Fruit fly (Drosophila melanogaster) whole organism, embryonic: ENCODE data around the gene Cpr67Fb.

Experiments used
- Awh ChIP-seq: fragments of 200-800 bp; sonication (Bioruptor generic); IDR thresholded peaks from 2 replicates; pipeline ENCODE4, ENCODE4 v1.3.6; 2022; ENCODE audit warnings: missing biosample characterization, missing genetic modification characterization
- BEAF-32 ChIP-seq: fragments of 200-800 bp; sonication (Bioruptor generic); optimal IDR thresholded peaks from 3 replicates; lab custom pipeline; 2017; ENCODE audit warnings: missing biosample characterization, missing genetic modification characterization, mild to moderate bottlenecking, moderate library complexity, missing genetic modification reagents
- CG10267 ChIP-seq: fragments of 200-800 bp; sonication (Bioruptor generic); optimal IDR thresholded peaks from 2 replicates; lab custom pipeline; 2018; ENCODE audit warnings: missing biosample characterization, mild to moderate bottlenecking, missing genetic modification characterization, moderate library complexity
- CG13424 ChIP-seq: fragments of 200-800 bp; sonication (Bioruptor generic); optimal IDR thresholded peaks from 2 replicates; lab custom pipeline; 2019; ENCODE audit warnings: missing biosample characterization, mild to moderate bottlenecking, missing genetic modification characterization, moderate library complexity
- CG14667 ChIP-seq: fragments of 200-800 bp; sonication (Bioruptor generic); IDR thresholded peaks from 2 replicates; pipeline ENCODE4 v1.3.6; 2022; ENCODE audit warnings: missing biosample characterization, missing genetic modification characterization
- CG1529 ChIP-seq: fragments of 200-800 bp; sonication (Bioruptor generic); optimal IDR thresholded peaks from 3 replicates; lab custom pipeline; 2018; ENCODE audit warnings: missing biosample characterization, missing genetic modification characterization
- CG17829 ChIP-seq: fragments of 200-800 bp; optimal IDR thresholded peaks from 2 replicates; lab custom pipeline; 2019; ENCODE audit warnings: missing biosample characterization, mild to moderate bottlenecking, missing genetic modification characterization, moderate library complexity
- CG1832 ChIP-seq: fragments of 200-800 bp; sonication (Bioruptor generic); optimal IDR thresholded peaks from 2 replicates; lab custom pipeline; 2017; ENCODE audit warnings: missing biosample characterization, mild to moderate bottlenecking, missing genetic modification characterization, inconsistent platforms
- CG30403 ChIP-seq: fragments of 200-800 bp; sonication (Bioruptor generic); optimal IDR thresholded peaks from 3 replicates; lab custom pipeline; 2016; ENCODE audit warnings: missing biosample characterization, missing genetic modification characterization
- CG4617 ChIP-seq: fragments of 200-800 bp; sonication (Bioruptor generic); optimal IDR thresholded peaks from 3 replicates; lab custom pipeline; 2016; ENCODE audit warnings: missing biosample characterization, missing genetic modification characterization, borderline replicate concordance
- CG7556 ChIP-seq: fragments of 200-800 bp; sonication (Bioruptor generic); optimal IDR thresholded peaks from 2 replicates; lab custom pipeline; 2017; ENCODE audit warnings: missing biosample characterization, mild to moderate bottlenecking, missing genetic modification characterization
- CG8281 ChIP-seq: fragments of 200-800 bp; sonication (Bioruptor generic); optimal IDR thresholded peaks from 2 replicates; lab custom pipeline; 2018; ENCODE audit warnings: missing biosample characterization, mild to moderate bottlenecking, missing genetic modification characterization, moderate library complexity
- CG8290 ChIP-seq, 3 experiments: fragments of 200-800 bp; sonication (Bioruptor generic); optimal IDR thresholded peaks; 2 replicates each; lab custom pipeline; 2016 to 2019; ENCODE audit warnings: missing biosample characterization in 3 of 3, missing genetic modification characterization in 3 of 3, mild to moderate bottlenecking in 2 of 3, moderate library complexity in 1 of 3
- CG9727 ChIP-seq: fragments of 200-800 bp; sonication (Bioruptor generic); optimal IDR thresholded peaks from 3 replicates; lab custom pipeline; 2017; ENCODE audit warnings: missing biosample characterization, mild to moderate bottlenecking, missing genetic modification characterization
- Chrac-16 ChIP-seq: fragments of 200-800 bp; sonication (Bioruptor generic); optimal IDR thresholded peaks from 3 replicates; lab custom pipeline; 2016; ENCODE audit warnings: missing biosample characterization, missing genetic modification characterization
- CrebB ChIP-seq: fragments of 200-800 bp; sonication (Bioruptor generic); optimal IDR thresholded peaks from 3 replicates; lab custom pipeline; 2018; ENCODE audit warnings: missing biosample characterization, mild to moderate bottlenecking, missing genetic modification characterization
- Doc3 ChIP-seq: fragments of 200-800 bp; sonication (Bioruptor generic); IDR thresholded peaks from 3 replicates; pipeline ENCODE4 v1.3.6; 2022; ENCODE audit warnings: missing biosample characterization, missing genetic modification characterization; ENCODE audit not compliant: partially characterized antibody
- Eip74EF ChIP-seq, 2 experiments: fragments of 200-800 bp in 1 of 2; fragments of >200 bp in 1 of 2; sonication (Bioruptor generic) in 1 of 2; optimal IDR thresholded peaks; 2 replicates each; lab custom pipeline; 2017 to 2019; ENCODE audit warnings: missing biosample characterization in 2 of 2, missing genetic modification characterization in 2 of 2, mild to moderate bottlenecking in 1 of 2, moderate library complexity in 1 of 2
- Gsc ChIP-seq: fragments of 200-800 bp; sonication (Bioruptor generic); IDR thresholded peaks from 2 replicates; pipeline ENCODE4 v1.3.6; 2022; ENCODE audit warnings: missing biosample characterization, missing genetic modification characterization
- Opbp ChIP-seq: fragments of 200-800 bp; sonication (Bioruptor generic); IDR thresholded peaks from 3 replicates; pipeline ENCODE4 v1.3.6; 2022; ENCODE audit warnings: missing biosample characterization, missing genetic modification characterization; ENCODE audit not compliant: partially characterized antibody
- Optix ChIP-seq: fragments of 200-800 bp; sonication (Bioruptor generic); IDR thresholded peaks from 3 replicates; pipeline ENCODE4 v1.3.6; 2022; ENCODE audit warnings: missing biosample characterization, missing genetic modification characterization
- Sox102F ChIP-seq: fragments of 200-800 bp; sonication (Bioruptor generic); optimal IDR thresholded peaks from 2 replicates; lab custom pipeline; 2018; ENCODE audit warnings: missing biosample characterization, mild to moderate bottlenecking, missing genetic modification characterization, moderate library complexity
- Tbp ChIP-seq: fragments of >200 bp; optimal IDR thresholded peaks from 2 replicates; lab custom pipeline; 2018; ENCODE audit warnings: missing biosample characterization, missing genetic modification characterization
- ase ChIP-seq: fragments of 200-800 bp; sonication (Bioruptor generic); IDR thresholded peaks from 3 replicates; pipeline ENCODE4 v1.3.6; 2022; ENCODE audit warnings: missing biosample characterization, missing genetic modification characterization
- cas ChIP-seq: fragments of 200-800 bp; sonication (Bioruptor generic); IDR thresholded peaks from 2 replicates; pipeline ENCODE4 v1.3.6; 2022; ENCODE audit warnings: missing biosample characterization, missing genetic modification characterization
- cg ChIP-seq: fragments of 200-800 bp; sonication (Bioruptor generic); optimal IDR thresholded peaks from 3 replicates; lab custom pipeline; 2019; ENCODE audit warnings: missing biosample characterization, mild to moderate bottlenecking, missing genetic modification characterization, moderate library complexity
- eve ChIP-seq, 2 experiments: fragments of >200 bp; optimal IDR thresholded peaks; 2 replicates each; lab custom pipeline; 2017; ENCODE audit warnings: missing biosample characterization in 2 of 2, missing genetic modification characterization in 2 of 2
- ewg ChIP-seq: fragments of 200-800 bp; sonication (Bioruptor generic); optimal IDR thresholded peaks from 3 replicates; lab custom pipeline; 2017; ENCODE audit warnings: mild to moderate bottlenecking, missing biosample characterization, missing genetic modification reagents, missing genetic modification characterization
- fru ChIP-seq: fragments of >200 bp; optimal IDR thresholded peaks from 2 replicates; lab custom pipeline; 2017
- ftz-f1 ChIP-seq: fragments of 200-800 bp; sonication (Bioruptor generic); optimal IDR thresholded peaks from 2 replicates; lab custom pipeline; 2016; ENCODE audit warnings: missing biosample characterization, missing genetic modification characterization
- gsb-n ChIP-seq: fragments of 200-800 bp; sonication (Bioruptor generic); optimal IDR thresholded peaks from 3 replicates; lab custom pipeline; 2018; ENCODE audit warnings: missing biosample characterization, mild to moderate bottlenecking, missing genetic modification characterization
- hb ChIP-seq: fragments of 200-800 bp; sonication (Bioruptor generic); IDR thresholded peaks from 3 replicates; pipeline ENCODE4 v1.3.6; 2022; ENCODE audit warnings: missing biosample characterization, missing genetic modification characterization; ENCODE audit not compliant: partially characterized antibody
- hbn ChIP-seq: fragments of 200-800 bp; sonication (Bioruptor generic); IDR thresholded peaks from 2 replicates; pipeline ENCODE4 v1.3.6; 2022; ENCODE audit warnings: missing biosample characterization, missing genetic modification characterization; ENCODE audit not compliant: partially characterized antibody
- insv ChIP-seq, 2 experiments: fragments of 200-800 bp; sonication (Bioruptor generic); optimal IDR thresholded peaks; 3 replicates each; lab custom pipeline; 2016 to 2018; ENCODE audit warnings: missing biosample characterization in 2 of 2, missing genetic modification characterization in 2 of 2
- ken ChIP-seq: fragments of 200-800 bp; sonication (Bioruptor generic); IDR thresholded peaks from 3 replicates; pipeline ENCODE4 v1.3.6; 2022; ENCODE audit warnings: missing biosample characterization, missing genetic modification characterization
- kni ChIP-seq: fragments of 200-800 bp; sonication (Bioruptor generic); optimal IDR thresholded peaks from 3 replicates; lab custom pipeline; 2017; ENCODE audit warnings: mild to moderate bottlenecking, missing biosample characterization, missing genetic modification reagents, missing genetic modification characterization
- lov ChIP-seq, 2 experiments: fragments of 200-800 bp in 1 of 2; fragments of >200 bp in 1 of 2; sonication (Bioruptor generic) in 1 of 2; IDR thresholded peaks in 1 of 2; optimal IDR thresholded peaks in 1 of 2; 2 replicates in 1 of 2; 3 replicates in 1 of 2; pipeline versions ENCODE4 v1.3.6 to Lab custom; 2017 to 2022; ENCODE audit warnings: missing biosample characterization in 1 of 2, missing genetic modification characterization in 1 of 2
- nerfin-1 ChIP-seq: fragments of 200-800 bp; sonication (Bioruptor generic); optimal IDR thresholded peaks from 3 replicates; lab custom pipeline; 2019; ENCODE audit warnings: missing biosample characterization, mild to moderate bottlenecking, missing genetic modification characterization, moderate library complexity
- nmo ChIP-seq: fragments of 200-800 bp; sonication (Bioruptor generic); optimal IDR thresholded peaks from 2 replicates; lab custom pipeline; 2018; ENCODE audit warnings: missing biosample characterization, mild to moderate bottlenecking, missing genetic modification characterization, moderate library complexity
- phol ChIP-seq: fragments of 200-800 bp; sonication (Bioruptor generic); optimal IDR thresholded peaks from 3 replicates; lab custom pipeline; 2018; ENCODE audit warnings: missing biosample characterization, mild to moderate bottlenecking, missing genetic modification characterization, moderate library complexity
- pum ChIP-seq: fragments of 200-800 bp; sonication (Bioruptor generic); optimal IDR thresholded peaks from 2 replicates; lab custom pipeline; 2016; ENCODE audit warnings: missing biosample characterization, missing genetic modification characterization
- sd ChIP-seq: fragments of 200-800 bp; sonication (Bioruptor generic); optimal IDR thresholded peaks from 3 replicates; lab custom pipeline; 2018; ENCODE audit warnings: missing biosample characterization, mild to moderate bottlenecking, missing genetic modification characterization, moderate library complexity
- tll ChIP-seq, 2 experiments: fragments of 200-800 bp in 1 of 2; fragments of >200 bp in 1 of 2; sonication (Bioruptor generic) in 1 of 2; optimal IDR thresholded peaks; 2 replicates each; lab custom pipeline; 2017 to 2019; ENCODE audit warnings: missing biosample characterization in 2 of 2, missing genetic modification characterization in 2 of 2, mild to moderate bottlenecking in 1 of 2, moderate library complexity in 1 of 2
- z ChIP-seq: fragments of 200-800 bp; sonication (Bioruptor generic); IDR thresholded peaks from 3 replicates; pipeline ENCODE4 v1.3.6; 2022; ENCODE audit warnings: missing biosample characterization, missing genetic modification characterization
- zen ChIP-seq: fragments of 200-800 bp; sonication (Bioruptor generic); optimal IDR thresholded peaks from 3 replicates; lab custom pipeline; 2018; ENCODE audit warnings: missing biosample characterization, mild to moderate bottlenecking, missing genetic modification characterization, moderate library complexity

Cpr67Fb gene

dm6 chr3L:10849620-10850302 lies 44.2 kb upstream of the Cpr67Fb start (continued):
- TF ChIP-seq Awh = peak; percentile 17; the same call in 1 of the 2 replicates
- TF ChIP-seq ken (GFP tag; lab: Robert Waterston, UW) = 0 out of 3 replicates have a peak, but pooled peaks have one; percentile 23
- peak; percentile 59 for TF ChIP-seq CG1832 (GFP tag; lab: Kevin White, UChicago)
- TF ChIP-seq Opbp (GFP tag; lab: Robert Waterston, UW) = peak; percentile 13; the same call in 1 of the 3 replicates
- no peak for TF ChIP-seq Eip74EF (GFP tag; optimal IDR thresholded peaks at IDR 0.05; lab: Kevin White, UChicago)
- no peak for TF ChIP-seq CG8290 (GFP tag; optimal IDR thresholded peaks at IDR 0.05; lab: Kevin White, UChicago)
- TF ChIP-seq CG8290 (tag; optimal IDR thresholded peaks at IDR 0.05; lab: Kevin White, UChicago) = peak; percentile 15 to 24
- TF ChIP-seq z (GFP tag; lab: Robert Waterston, UW) = 0 out of 3 replicates have a peak, but pooled peaks have one; percentile 48
- TF ChIP-seq CG13424 (tag; lab: Kevin White, UChicago) = peak; percentile 34
- TF ChIP-seq cg = peak; percentile 70
- peak; percentile 38 for TF ChIP-seq CG10267 (tag; lab: Kevin White, UChicago)
- no peak for TF ChIP-seq lov (optimal IDR thresholded peaks at IDR 0.05; lab: Kevin White, UChicago)
- TF ChIP-seq lov (GFP tag; IDR thresholded peaks at IDR 0.05; lab: Robert Waterston, UW) = peak; percentile 44; the same call in 2 of the 3 replicates
- TF ChIP-seq zen (tag; lab: Kevin White, UChicago) = peak; percentile 31
- no peak for TF ChIP-seq Chrac-16 (GFP tag; lab: Kevin White, UChicago)
- peak; percentile 51 for TF ChIP-seq CG8281 (tag; lab: Kevin White, UChicago)
- peak; percentile 32 for TF ChIP-seq BEAF-32 (GFP tag; lab: Kevin White, UChicago)
- peak; percentile 17 for TF ChIP-seq nmo
- TF ChIP-seq fru (lab: Kevin White, UChicago) = no peak
- TF ChIP-seq insv (GFP tag; optimal IDR thresholded peaks at IDR 0.05; lab: Kevin White, UChicago) = no peak
- no peak for TF ChIP-seq ase (GFP tag; lab: Robert Waterston, UW)

- TF ChIP-seq Doc3 (GFP tag; lab: Robert Waterston, UW) (no peak), kni (GFP tag; lab: Kevin White, UChicago) (peak; percentile 97), hbn (GFP tag; lab: Robert Waterston, UW) (no peak), CG14667 (GFP tag; lab: Robert Waterston, UW) (no peak), Optix (GFP tag; lab: Robert Waterston, UW) (no peak), hb (GFP tag; lab: Robert Waterston, UW) (no peak), CG4617 (GFP tag; lab: Kevin White, UChicago) (no peak), Sox102F (GFP tag; lab: Kevin White, UChicago) (no peak), ewg (no peak), Gsc (no peak), sd (tag; lab: Kevin White, UChicago) (peak; percentile 59), lov (optimal IDR thresholded peaks at IDR 0.05; lab: Kevin White, UChicago) (no peak), lov (GFP tag; IDR thresholded peaks at IDR 0.05; lab: Robert Waterston, UW) (no peak), CrebB (no peak), CG10267 (tag; lab: Kevin White, UChicago) (no peak), phol (tag; lab: Kevin White, UChicago) (no peak), cas (GFP tag; lab: Robert Waterston, UW) (no peak), gsb-n (no peak), CG1529 (no peak), CG7556 (GFP tag; lab: Kevin White, UChicago) (no peak), tll (GFP tag; optimal IDR thresholded peaks at IDR 0.05; lab: Kevin White, UChicago) (peak in 1 of 2 experiments; percentile 46), CG17829 (tag; lab: Kevin White, UChicago) (no peak), CG30403 (no peak), CG9727 (no peak), nerfin-1 (tag; lab: Kevin White, UChicago) (peak; percentile 63), eve (GFP tag; optimal IDR thresholded peaks at IDR 0.05; lab: Kevin White, UChicago) (no peak), ftz-f1 (GFP tag; lab: Kevin White, UChicago) (no peak), Tbp (GFP tag; lab: Kevin White, UChicago) (no peak), pum (GFP tag; lab: Kevin White, UChicago) (no peak)
Observed at dm6 chr3L:10851107-10851762, 42.7 kb upstream of the Cpr67Fb start.
